Worm (Caenorhabditis elegans): ENCODE measurements around the gene ZK688.11.

DNA sequence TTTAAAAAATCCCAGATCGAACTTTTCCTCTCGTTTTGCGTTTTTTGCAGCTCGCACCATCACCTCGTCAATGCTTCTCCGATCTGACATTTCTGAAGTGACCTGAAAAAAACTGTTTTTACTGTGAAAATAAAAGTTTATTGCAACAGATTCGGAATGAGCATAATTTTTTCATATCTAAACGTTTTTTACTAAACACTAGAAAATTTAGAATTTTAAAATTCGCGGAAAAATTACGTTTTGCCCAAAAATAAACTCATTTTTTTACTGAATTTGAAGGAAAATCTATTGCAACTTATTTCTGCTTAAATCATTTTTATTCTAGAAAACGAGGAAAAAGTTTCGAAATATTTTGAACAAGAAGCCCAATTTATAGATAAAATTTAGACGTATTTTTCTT lies 1.9 kb downstream of the ZK688.11 start, which contains the start of gene ZK688.9:
- TF ChIP-seq fos-1 (tag; optimal IDR thresholded peaks at IDR 0.05) (no peak), nhr-28 (tag; optimal IDR thresholded peaks at IDR 0.05) (no peak), lin-15B (tag; optimal IDR thresholded peaks at IDR 0.05) (no peak)

Measured in whole organism, L3 larva.